Fruit fly (Drosophila melanogaster) Kc167 (cell line): ENCODE results near the gene CG13385.

Experiments used
- Myc ChIP-seq: fragments of >200 bp; optimal IDR thresholded peaks from 2 replicates; lab custom pipeline; 2017; ENCODE audit warnings: missing external identifiers
- insv ChIP-seq: fragments of >200 bp; optimal IDR thresholded peaks from 3 replicates; lab custom pipeline; 2018; ENCODE audit warnings: missing external identifiers
- psq ChIP-seq: fragments of >200 bp; optimal IDR thresholded peaks from 2 replicates; lab custom pipeline; 2017; ENCODE audit warnings: missing external identifiers

- TF ChIP-seq psq (lab: Kevin White, UChicago) (no peak), insv (lab: Kevin White, UChicago) (no peak), Myc (lab: Kevin White, UChicago) (no peak)
Observed at dm6 chr2L:8370364-8371326, 25.8 kb upstream of the CG13385 start, which contains the start of gene CG17292.
